Worm (Caenorhabditis elegans): ENCODE measurements around the gene drd-5.

drd-5 gene

ce11 chrX:8302803-8303202 is 43.3 kb downstream of the drd-5 start:
- TF ChIP-seq nhr-25 (tag; optimal IDR thresholded peaks at IDR 0.05): peak; percentile 54
- TF ChIP-seq lsy-12 (tag; optimal IDR thresholded peaks at IDR 0.05): no peak
- no peak for TF ChIP-seq sea-2 (GFP tag; optimal IDR thresholded peaks at IDR 0.05)

- TF ChIP-seq eor-1 (tag; optimal IDR thresholded peaks at IDR 0.05) (no peak), nhr-77 (tag; optimal IDR thresholded peaks at IDR 0.05) (no peak), nhr-11 (tag; optimal IDR thresholded peaks at IDR 0.05) (no peak), mdl-1 (tag; optimal IDR thresholded peaks at IDR 0.05) (no peak), ZK546.5 (tag; optimal IDR thresholded peaks at IDR 0.05) (no peak), fos-1 (tag; optimal IDR thresholded peaks at IDR 0.05) (no peak)
These were observed 43.8 kb downstream of the drd-5 start, which contains the start of gene inx-5 for ce11 chrX:8302299-8302698. TSS of gene inx-5 (minus strand) at chrX:8302399.

ce11 chrX:8299554-8299953 is 46.6 kb downstream of the drd-5 start, which contains the start of gene ced-13:
TSS of gene ced-13 (minus strand) at chrX:8299654.
- TF ChIP-seq nhr-12 (tag; optimal IDR thresholded peaks at IDR 0.05) (no peak), mml-1 (tag; optimal IDR thresholded peaks at IDR 0.05) (no peak), sea-2 (GFP tag; optimal IDR thresholded peaks at IDR 0.05) (no peak), elt-3 (tag; optimal IDR thresholded peaks at IDR 0.05) (no peak), fkh-10 (GFP tag; optimal IDR thresholded peaks at IDR 0.05) (no peak), fos-1 (tag; optimal IDR thresholded peaks at IDR 0.05) (no peak), unc-62 (GFP tag; optimal IDR thresholded peaks at IDR 0.05) (no peak), unc-39 (tag; optimal IDR thresholded peaks at IDR 0.05) (no peak), ceh-9 (tag; optimal IDR thresholded peaks at IDR 0.05) (no peak), ztf-4 (tag; optimal IDR thresholded peaks at IDR 0.05) (no peak)

ce11 chrX:8297333-8297732 is 48.8 kb downstream of the drd-5 start:
- TF ChIP-seq egl-27 (tag; optimal IDR thresholded peaks at IDR 0.05) (no peak), nhr-237 (tag; optimal IDR thresholded peaks at IDR 0.05) (no peak), fkh-2 (tag; optimal IDR thresholded peaks at IDR 0.05) (no peak), nhr-11 (tag; optimal IDR thresholded peaks at IDR 0.05) (no peak), ama-1 (optimal IDR thresholded peaks at IDR 0.05) (no peak), elt-1 (tag; optimal IDR thresholded peaks at IDR 0.05) (no peak), snpc-4 (tag; optimal IDR thresholded peaks at IDR 0.05) (no peak), eor-1 (tag; optimal IDR thresholded peaks at IDR 0.05) (no peak), lin-39 (tag; optimal IDR thresholded peaks at IDR 0.05) (no peak)
